Fruit fly (Drosophila melanogaster): Measurements from ENCODE around the gene Gr32a.

dm6 chr2L:11066887-11067459 is 46.8 kb upstream of the Gr32a start, which contains the start of gene Samuel:
- no peak for TF ChIP-seq CTCF (optimal IDR thresholded peaks at IDR 0.05)
- no peak for TF ChIP-seq CG8478 (optimal IDR thresholded peaks at IDR 0.05)

Measured in S2 (cell line).